Worm (Caenorhabditis elegans) whole organism, mixed stage, embryonic: ENCODE data around the gene F23H12.3.

ENCODE experiments used
- ceh-39 ChIP-seq: fragments of 150-350 bp; optimal IDR thresholded peaks from 2 replicates; lab custom pipeline; 2014; ENCODE audit warnings: missing biosample characterization, missing genetic modification characterization
- ceh-43 ChIP-seq: fragments of 200-800 bp; sonication (Bioruptor generic); optimal IDR thresholded peaks from 2 replicates; lab custom pipeline; 2018; ENCODE audit warnings: mild to moderate bottlenecking, missing genetic modification characterization, moderate library complexity, missing compliant biosample characterization
- drap-1 ChIP-seq: fragments of 200-800 bp; sonication (Bioruptor generic); optimal IDR thresholded peaks from 3 replicates; lab custom pipeline; 2018; ENCODE audit warnings: mild to moderate bottlenecking, missing genetic modification characterization, missing compliant biosample characterization
- elt-3 ChIP-seq: fragments of 150-350 bp; optimal IDR thresholded peaks from 2 replicates; lab custom pipeline; 2014; ENCODE audit warnings: missing biosample characterization, missing genetic modification characterization
- lsy-2 ChIP-seq: fragments of 150-350 bp; optimal IDR thresholded peaks from 2 replicates; lab custom pipeline; 2014; ENCODE audit warnings: missing biosample characterization, missing genetic modification characterization
- mep-1 ChIP-seq: fragments of 150-350 bp; optimal IDR thresholded peaks from 2 replicates; lab custom pipeline; 2017; ENCODE audit warnings: missing biosample characterization, missing genetic modification reagents, missing genetic modification characterization, inconsistent platforms
- nhr-12 ChIP-seq: fragments of 150-350 bp; optimal IDR thresholded peaks from 2 replicates; lab custom pipeline; 2014; ENCODE audit warnings: missing biosample characterization, missing genetic modification characterization
- nhr-28 ChIP-seq: fragments of 150-350 bp; optimal IDR thresholded peaks from 2 replicates; lab custom pipeline; 2014; ENCODE audit warnings: missing biosample characterization, missing genetic modification characterization
- pha-4 ChIP-seq: fragments of 150-350 bp; optimal IDR thresholded peaks from 2 replicates; lab custom pipeline; 2018; ENCODE audit warnings: missing biosample characterization, missing genetic modification reagents, missing genetic modification characterization
- unc-120 ChIP-seq: sonication (generic microtip); optimal IDR thresholded peaks from 2 replicates; lab custom pipeline; 2017; ENCODE audit warnings: missing genetic modification characterization, missing compliant biosample characterization; ENCODE audit not compliant: poor library complexity, severe bottlenecking
- ztf-11 ChIP-seq: fragments of 150-350 bp; optimal IDR thresholded peaks from 2 replicates; lab custom pipeline; 2014; ENCODE audit warnings: missing biosample characterization, missing genetic modification characterization

ce11 chrV:12397545-12397944 is 52.6 kb downstream of the F23H12.3 start, which contains the start of gene K01D12.5:
- TF ChIP-seq unc-120 (no peak), drap-1 (GFP tag; lab: Kevin White, UChicago) (no peak), ztf-11 (tag; lab: Kevin White, UChicago) (no peak), lsy-2 (tag; lab: Kevin White, UChicago) (no peak), ceh-43 (GFP tag; lab: Kevin White, UChicago) (no peak), nhr-28 (tag; lab: Kevin White, UChicago) (no peak), pha-4 (tag; lab: Kevin White, UChicago) (no peak), elt-3 (no peak), mep-1 (tag; lab: Kevin White, UChicago) (no peak), nhr-12 (no peak), ceh-39 (tag; lab: Kevin White, UChicago) (no peak)
